Worm (Caenorhabditis elegans) whole organism, L1 larva: ENCODE measurements around the gene srh-159.

Experiments used
- dpl-1 ChIP-seq, 3 experiments: fragments of 150-350 bp in 2 of 3; sonication (generic microtip) in 1 of 3; optimal IDR thresholded peaks; 2 replicates each; lab custom pipeline; 2014 to 2017; ENCODE audit warnings: missing biosample characterization in 3 of 3, missing genetic modification characterization in 3 of 3, missing genetic modification reagents in 3 of 3
- grh-1 ChIP-seq: fragments of 200-800 bp; sonication (Bioruptor generic); IDR thresholded peaks from 2 replicates; pipeline ENCODE4 v1.3.6; 2022; ENCODE audit warnings: missing genetic modification reagents, missing genetic modification characterization, missing compliant biosample characterization
- lin-35 ChIP-seq, 2 experiments: fragments of 150-350 bp; optimal IDR thresholded peaks; 2 replicates each; lab custom pipeline; 2014; ENCODE audit warnings: missing biosample characterization in 2 of 2, missing genetic modification characterization in 2 of 2, missing genetic modification reagents in 2 of 2
- nhr-237 ChIP-seq: fragments of 150-350 bp; optimal IDR thresholded peaks from 2 replicates; lab custom pipeline; 2014; ENCODE audit warnings: missing biosample characterization, missing genetic modification characterization
- nhr-28 ChIP-seq: fragments of 150-350 bp; optimal IDR thresholded peaks from 2 replicates; lab custom pipeline; 2014; ENCODE audit warnings: missing biosample characterization, missing genetic modification characterization
- nhr-90 ChIP-seq: sonication (generic microtip); optimal IDR thresholded peaks from 2 replicates; lab custom pipeline; 2016; ENCODE audit warnings: mild to moderate bottlenecking, missing genetic modification characterization, missing compliant biosample characterization; ENCODE audit not compliant: poor library complexity
- pag-3 ChIP-seq: sonication (generic microtip); optimal IDR thresholded peaks from 2 replicates; lab custom pipeline; 2017; ENCODE audit warnings: missing genetic modification characterization, mild to moderate bottlenecking, missing compliant biosample characterization, antibody characterized with exemption, borderline replicate concordance; ENCODE audit not compliant: insufficient read depth
- skn-1 ChIP-seq: fragments of 150-350 bp; optimal IDR thresholded peaks from 2 replicates; lab custom pipeline; 2014; ENCODE audit warnings: missing biosample characterization, missing genetic modification characterization

ce11 chrV:17165409-17165808, 16.7 kb upstream of the srh-159 start, which contains the start of gene srh-102:
- TF ChIP-seq pag-3 (no peak), skn-1 (no peak), nhr-90 (tag; lab: Kevin White, UChicago) (no peak), lin-35 (GFP tag; optimal IDR thresholded peaks at IDR 0.05; lab: Kevin White, UChicago) (no peak), grh-1 (GFP tag; lab: Robert Waterston, UW) (no peak), nhr-28 (tag; lab: Kevin White, UChicago) (no peak), dpl-1 (GFP tag; optimal IDR thresholded peaks at IDR 0.05; lab: Kevin White, UChicago) (no peak), nhr-237 (no peak)
